Fruit fly (Drosophila melanogaster) whole organism, prepupa: ENCODE data around the gene CG6254.

ENCODE experiments used
- CG16779 ChIP-seq: fragments of 200-800 bp; sonication (Bioruptor generic); optimal IDR thresholded peaks from 3 replicates; lab custom pipeline; 2017; ENCODE audit warnings: missing biosample characterization, mild to moderate bottlenecking, missing genetic modification characterization
- CG31627 ChIP-seq: fragments of 200-800 bp; sonication (Bioruptor generic); optimal IDR thresholded peaks from 3 replicates; lab custom pipeline; 2016; ENCODE audit warnings: missing biosample characterization, missing genetic modification characterization
- CG34406 ChIP-seq: fragments of 200-800 bp; sonication (Bioruptor generic); optimal IDR thresholded peaks from 3 replicates; lab custom pipeline; 2016; ENCODE audit warnings: missing biosample characterization, missing genetic modification characterization
- CG6808 ChIP-seq: fragments of 200-800 bp; sonication (Bioruptor generic); optimal IDR thresholded peaks from 3 replicates; lab custom pipeline; 2017; ENCODE audit warnings: missing biosample characterization, missing genetic modification characterization, mild to moderate bottlenecking, moderate library complexity, missing genetic modification reagents
- Gug ChIP-seq: fragments of 200-800 bp; sonication (Bioruptor generic); IDR thresholded peaks from 2 replicates; pipeline ENCODE4 v1.3.6; 2022; ENCODE audit warnings: missing biosample characterization, missing genetic modification characterization
- Hr4 ChIP-seq: fragments of 200-800 bp; sonication (Bioruptor generic); optimal IDR thresholded peaks from 3 replicates; lab custom pipeline; 2016; ENCODE audit warnings: missing biosample characterization, missing genetic modification characterization
- OdsH ChIP-seq: fragments of 200-800 bp; sonication (Bioruptor generic); optimal IDR thresholded peaks from 3 replicates; lab custom pipeline; 2016; ENCODE audit warnings: missing biosample characterization, missing genetic modification characterization
- eg ChIP-seq: fragments of 200-800 bp; sonication (Bioruptor generic); IDR thresholded peaks from 3 replicates; pipeline ENCODE4 v1.3.6; 2022; ENCODE audit warnings: missing biosample characterization, missing genetic modification characterization
- svp ChIP-seq: fragments of 200-800 bp; sonication (Bioruptor generic); peaks from one replicate; lab custom pipeline; 2016; ENCODE audit warnings: missing biosample characterization, missing genetic modification characterization

The CG6254 gene

dm6 chr3R:10109212-10109880, 51.8 kb downstream of the CG6254 start (continued):
- TF ChIP-seq CG31627 (GFP tag; lab: Kevin White, UChicago), result no peak
- TF ChIP-seq OdsH (GFP tag; lab: Kevin White, UChicago), result no peak
- TF ChIP-seq CG34406 (GFP tag; lab: Kevin White, UChicago), result no peak
- TF ChIP-seq svp, result no peak
- TF ChIP-seq CG16779 (tag; lab: Kevin White, UChicago), result peak; percentile 40
- TF ChIP-seq CG6808, result no peak
- TF ChIP-seq Gug (GFP tag; lab: Robert Waterston, UW), result no peak
- TF ChIP-seq Hr4, result no peak
- TF ChIP-seq eg (GFP tag; lab: Robert Waterston, UW), result peak; percentile 4; the same call in 1 of the 3 replicates
